Fruit fly (Drosophila melanogaster) whole organism, embryonic: ENCODE measurements around the gene CG9577.

Experiments
- Ada2b ChIP-seq: fragments of 200-800 bp; sonication (Bioruptor generic); IDR thresholded peaks from 2 replicates; pipeline ENCODE4 v1.3.6; 2022; ENCODE audit warnings: missing biosample characterization, missing genetic modification characterization
- Atf3 ChIP-seq: fragments of 200-800 bp; sonication (Bioruptor generic); optimal IDR thresholded peaks from 3 replicates; lab custom pipeline; 2016; ENCODE audit warnings: missing biosample characterization, missing genetic modification characterization
- B-H1 ChIP-seq: fragments of 200-800 bp; sonication (Bioruptor generic); IDR thresholded peaks from 3 replicates; pipeline ENCODE4 v1.3.6; 2022; ENCODE audit warnings: missing biosample characterization, missing genetic modification characterization
- CG10147 ChIP-seq: fragments of 200-800 bp; sonication (Bioruptor generic); optimal IDR thresholded peaks from 2 replicates; lab custom pipeline; 2019; ENCODE audit warnings: missing biosample characterization, mild to moderate bottlenecking, missing genetic modification characterization, moderate library complexity
- CG11696 ChIP-seq: fragments of 200-800 bp; sonication (Bioruptor generic); IDR thresholded peaks from 2 replicates; pipeline ENCODE4 v1.3.6; 2022; ENCODE audit warnings: missing biosample characterization, missing genetic modification characterization
- CG12236 ChIP-seq: fragments of 200-800 bp; sonication (Bioruptor generic); optimal IDR thresholded peaks from 2 replicates; lab custom pipeline; 2016; ENCODE audit warnings: missing biosample characterization, missing genetic modification characterization
- CG12744 ChIP-seq: fragments of 200-800 bp; sonication (Bioruptor generic); optimal IDR thresholded peaks from 2 replicates; lab custom pipeline; 2016; ENCODE audit warnings: missing biosample characterization, missing genetic modification characterization
- CG13123 ChIP-seq: fragments of 200-800 bp; sonication (Bioruptor generic); optimal IDR thresholded peaks from 2 replicates; lab custom pipeline; 2016; ENCODE audit warnings: missing biosample characterization, missing genetic modification characterization
- CG14050 ChIP-seq: fragments of 200-800 bp; sonication (Bioruptor generic); IDR thresholded peaks from 3 replicates; pipeline ENCODE4 v1.3.6; 2022; ENCODE audit warnings: missing biosample characterization, missing genetic modification characterization
- CG1603 ChIP-seq: fragments of 200-800 bp; sonication (Bioruptor generic); optimal IDR thresholded peaks from 2 replicates; lab custom pipeline; 2019; ENCODE audit warnings: missing biosample characterization, mild to moderate bottlenecking, missing genetic modification characterization, moderate library complexity
- CG2120 ChIP-seq: fragments of 200-800 bp; sonication (Bioruptor generic); optimal IDR thresholded peaks from 3 replicates; lab custom pipeline; 2016; ENCODE audit warnings: missing biosample characterization, missing genetic modification characterization
- CG4360 ChIP-seq: fragments of 200-800 bp; sonication (Bioruptor generic); IDR thresholded peaks from 2 replicates; pipeline ENCODE4 v1.3.6; 2022; ENCODE audit warnings: missing biosample characterization, missing genetic modification characterization
- CG43689 ChIP-seq: fragments of 200-800 bp; sonication (Bioruptor generic); IDR thresholded peaks from 2 replicates; pipeline ENCODE4 v1.3.6; 2022; ENCODE audit warnings: missing biosample characterization, missing genetic modification characterization
- CG4617 ChIP-seq: fragments of 200-800 bp; sonication (Bioruptor generic); optimal IDR thresholded peaks from 3 replicates; lab custom pipeline; 2016; ENCODE audit warnings: missing biosample characterization, missing genetic modification characterization, borderline replicate concordance
- CG4730 ChIP-seq: fragments of 200-800 bp; sonication (Bioruptor generic); IDR thresholded peaks from 2 replicates; pipeline ENCODE4 v1.3.6; 2022; ENCODE audit warnings: missing biosample characterization, missing genetic modification characterization
- CG6272 ChIP-seq: fragments of 200-800 bp; sonication (Bioruptor generic); IDR thresholded peaks from 2 replicates; pipeline ENCODE4 v1.3.6; 2022; ENCODE audit warnings: missing biosample characterization, missing genetic modification characterization
- CG6654 ChIP-seq: fragments of 200-800 bp; sonication (Bioruptor generic); optimal IDR thresholded peaks from 2 replicates; lab custom pipeline; 2017; ENCODE audit warnings: missing biosample characterization, mild to moderate bottlenecking, missing genetic modification characterization
- CG6689 ChIP-seq: fragments of 200-800 bp; sonication (Bioruptor generic); IDR thresholded peaks from 2 replicates; pipeline ENCODE4 v1.3.6; 2022; ENCODE audit warnings: missing biosample characterization, missing genetic modification characterization
- CG8290 ChIP-seq, 3 experiments: fragments of 200-800 bp; sonication (Bioruptor generic); optimal IDR thresholded peaks; 2 replicates each; lab custom pipeline; 2016 to 2019; ENCODE audit warnings: missing biosample characterization in 3 of 3, missing genetic modification characterization in 3 of 3, mild to moderate bottlenecking in 2 of 3, moderate library complexity in 1 of 3
- CkIIα-i1 ChIP-seq: fragments of 200-800 bp; sonication (Bioruptor generic); IDR thresholded peaks from 2 replicates; pipeline ENCODE4 v1.3.6; 2022; ENCODE audit warnings: missing biosample characterization, missing genetic modification characterization
- Dek ChIP-seq: fragments of 200-800 bp; sonication (Bioruptor generic); optimal IDR thresholded peaks from 3 replicates; lab custom pipeline; 2019; ENCODE audit warnings: missing biosample characterization, mild to moderate bottlenecking, missing genetic modification characterization, moderate library complexity
- Dip2 ChIP-seq: fragments of 200-800 bp; sonication (Bioruptor generic); IDR thresholded peaks from 2 replicates; pipeline ENCODE4 v1.3.6; 2022; ENCODE audit warnings: missing biosample characterization, missing genetic modification characterization
- Doc2 ChIP-seq: fragments of 200-800 bp; sonication (Bioruptor generic); IDR thresholded peaks from 2 replicates; pipeline ENCODE4 v1.3.6; 2022; ENCODE audit warnings: missing biosample characterization, missing genetic modification characterization
- ERR ChIP-seq: fragments of 200-800 bp; sonication (Bioruptor generic); optimal IDR thresholded peaks from 2 replicates; lab custom pipeline; 2016; ENCODE audit warnings: missing biosample characterization, missing genetic modification characterization
- Eip74EF ChIP-seq, 2 experiments: fragments of 200-800 bp in 1 of 2; fragments of >200 bp in 1 of 2; sonication (Bioruptor generic) in 1 of 2; optimal IDR thresholded peaks; 2 replicates each; lab custom pipeline; 2017 to 2019; ENCODE audit warnings: missing biosample characterization in 2 of 2, missing genetic modification characterization in 2 of 2, mild to moderate bottlenecking in 1 of 2, moderate library complexity in 1 of 2
- Fer1 ChIP-seq: fragments of 200-800 bp; sonication (Bioruptor generic); optimal IDR thresholded peaks from 2 replicates; lab custom pipeline; 2017; ENCODE audit warnings: missing biosample characterization, mild to moderate bottlenecking, missing genetic modification characterization
- Fer2 ChIP-seq: fragments of 200-800 bp; sonication (Bioruptor generic); optimal IDR thresholded peaks from 2 replicates; lab custom pipeline; 2018; ENCODE audit warnings: missing biosample characterization, mild to moderate bottlenecking, missing genetic modification characterization, moderate library complexity
- HmgZ ChIP-seq: fragments of 200-800 bp; sonication (Bioruptor generic); optimal IDR thresholded peaks from 2 replicates; lab custom pipeline; 2018; ENCODE audit warnings: missing biosample characterization, mild to moderate bottlenecking, missing genetic modification characterization
- Hr39 ChIP-seq: fragments of >200 bp; optimal IDR thresholded peaks from 2 replicates; lab custom pipeline; 2017
- Max ChIP-seq: fragments of 200-800 bp; sonication (Bioruptor generic); optimal IDR thresholded peaks from 2 replicates; lab custom pipeline; 2016; ENCODE audit warnings: missing biosample characterization, mild to moderate bottlenecking, missing genetic modification characterization
- Mrtf ChIP-seq: fragments of 200-800 bp; sonication (Bioruptor generic); IDR thresholded peaks from 3 replicates; pipeline ENCODE4 v1.3.6; 2022; ENCODE audit warnings: missing biosample characterization, missing genetic modification characterization
- Poxn ChIP-seq: fragments of 200-800 bp; sonication (Bioruptor generic); IDR thresholded peaks from 2 replicates; pipeline ENCODE4 v1.3.6; 2022; ENCODE audit warnings: missing biosample characterization, missing genetic modification characterization
- Rfx ChIP-seq: fragments of 200-800 bp; sonication (Bioruptor generic); IDR thresholded peaks from 2 replicates; pipeline ENCODE4 v1.3.6; 2022; ENCODE audit warnings: missing biosample characterization, missing genetic modification characterization
- Rx ChIP-seq: fragments of 200-800 bp; sonication (Bioruptor generic); IDR thresholded peaks from 2 replicates; pipeline ENCODE4 v1.3.6; 2022; ENCODE audit warnings: missing biosample characterization, missing genetic modification characterization
- Sin3A ChIP-seq: fragments of >200 bp; optimal IDR thresholded peaks from 2 replicates; lab custom pipeline; 2018
- Spps ChIP-seq: fragments of 200-800 bp; sonication (Bioruptor generic); optimal IDR thresholded peaks from 2 replicates; lab custom pipeline; 2018; ENCODE audit warnings: missing biosample characterization, mild to moderate bottlenecking, missing genetic modification characterization
- TFAM ChIP-seq: fragments of 200-800 bp; sonication (Bioruptor generic); optimal IDR thresholded peaks from 2 replicates; lab custom pipeline; 2017; ENCODE audit warnings: missing biosample characterization, missing genetic modification characterization, inconsistent platforms
- Taf1 ChIP-seq: fragments of 200-800 bp; sonication (Bioruptor generic); IDR thresholded peaks from 2 replicates; pipeline ENCODE4 v1.3.6; 2022; ENCODE audit warnings: missing biosample characterization, missing genetic modification characterization
- ato ChIP-seq: fragments of 200-800 bp; sonication (Bioruptor generic); IDR thresholded peaks from 2 replicates; pipeline ENCODE4 v1.3.6; 2022; ENCODE audit warnings: missing biosample characterization, missing genetic modification characterization; ENCODE audit not compliant: partially characterized antibody
- bsh ChIP-seq, 2 experiments: fragments of 200-800 bp; sonication (Bioruptor generic); optimal IDR thresholded peaks; 2 replicates each; lab custom pipeline; 2017 to 2018; ENCODE audit warnings: mild to moderate bottlenecking in 2 of 2, missing biosample characterization in 2 of 2, missing genetic modification characterization in 2 of 2, moderate library complexity in 1 of 2
- danr ChIP-seq: fragments of 200-800 bp; sonication (Bioruptor generic); IDR thresholded peaks from 2 replicates; pipeline ENCODE4 v1.3.6; 2022; ENCODE audit warnings: missing biosample characterization, missing genetic modification characterization
- dmrt11E ChIP-seq: fragments of 200-800 bp; sonication (Bioruptor generic); optimal IDR thresholded peaks from 3 replicates; lab custom pipeline; 2018; ENCODE audit warnings: missing biosample characterization, mild to moderate bottlenecking, missing genetic modification characterization, moderate library complexity
- dysf ChIP-seq: fragments of 200-800 bp; sonication (Bioruptor generic); IDR thresholded peaks from 3 replicates; pipeline ENCODE4 v1.3.6; 2022; ENCODE audit warnings: missing biosample characterization, missing genetic modification characterization
- eve ChIP-seq, 2 experiments: fragments of >200 bp; optimal IDR thresholded peaks; 2 replicates each; lab custom pipeline; 2017; ENCODE audit warnings: missing biosample characterization in 2 of 2, missing genetic modification characterization in 2 of 2
- grau ChIP-seq: fragments of 200-800 bp; optimal IDR thresholded peaks from 3 replicates; lab custom pipeline; 2019; ENCODE audit warnings: missing biosample characterization, mild to moderate bottlenecking, missing genetic modification characterization, moderate library complexity
- knrl ChIP-seq: fragments of 200-800 bp; sonication (Bioruptor generic); IDR thresholded peaks from 3 replicates; pipeline ENCODE4 v1.3.6; 2022; ENCODE audit warnings: missing biosample characterization, missing genetic modification characterization; ENCODE audit not compliant: partially characterized antibody
- org-1 ChIP-seq: fragments of 200-800 bp; sonication (Bioruptor generic); optimal IDR thresholded peaks from 2 replicates; lab custom pipeline; 2017; ENCODE audit warnings: missing biosample characterization, missing genetic modification characterization
- sd ChIP-seq: fragments of 200-800 bp; sonication (Bioruptor generic); optimal IDR thresholded peaks from 3 replicates; lab custom pipeline; 2018; ENCODE audit warnings: missing biosample characterization, mild to moderate bottlenecking, missing genetic modification characterization, moderate library complexity
- seq ChIP-seq: fragments of 200-800 bp; sonication (Bioruptor generic); IDR thresholded peaks from 2 replicates; pipeline ENCODE4 v1.3.6; 2022; ENCODE audit warnings: missing biosample characterization, missing genetic modification characterization
- tap ChIP-seq: fragments of 200-800 bp; optimal IDR thresholded peaks from 3 replicates; lab custom pipeline; 2019; ENCODE audit warnings: missing biosample characterization, mild to moderate bottlenecking, missing genetic modification characterization, moderate library complexity
- tup ChIP-seq: fragments of 200-800 bp; sonication (Bioruptor generic); optimal IDR thresholded peaks from 2 replicates; lab custom pipeline; 2016; ENCODE audit warnings: missing biosample characterization, mild to moderate bottlenecking, missing genetic modification characterization, moderate library complexity

Gene CG9577

dm6 chrX:20173464-20173995 lies 7.1 kb downstream of the CG9577 start, which contains the start of gene AnxB10 (continued):
- peak; percentile 75 for TF ChIP-seq CG6689 (GFP tag; lab: Robert Waterston, UW)
- TF ChIP-seq bsh (GFP tag; optimal IDR thresholded peaks at IDR 0.05; lab: Kevin White, UChicago): peak; percentile 53 to 83
- no peak for TF ChIP-seq sd
- TF ChIP-seq CG4730: 0 out of 2 replicates have a peak, but pooled peaks have one; percentile 47
- peak; percentile 14 for TF ChIP-seq tup
- no peak for TF ChIP-seq CG4360 (GFP tag; lab: Robert Waterston, UW)
- no peak for TF ChIP-seq ato (GFP tag; lab: Robert Waterston, UW)
- TF ChIP-seq CG6654 (GFP tag; lab: Kevin White, UChicago): peak; percentile 4
- peak; percentile 63 for TF ChIP-seq Ada2b
- no peak for TF ChIP-seq CG4617 (GFP tag; lab: Kevin White, UChicago)
- TF ChIP-seq CkIIα-i1 (GFP tag; lab: Robert Waterston, UW): no peak
- TF ChIP-seq Atf3 (GFP tag; lab: Kevin White, UChicago): peak; percentile 2
- no peak for TF ChIP-seq CG6272
- peak; percentile 47; the same call in 1 of the 3 replicates for TF ChIP-seq Mrtf
- no peak for TF ChIP-seq ERR (GFP tag; lab: Kevin White, UChicago)
- TF ChIP-seq Rx: no peak
- no peak for TF ChIP-seq dmrt11E
- peak; percentile 6 for TF ChIP-seq Fer2 (tag; lab: Kevin White, UChicago)
- TF ChIP-seq CG8290 (GFP tag; optimal IDR thresholded peaks at IDR 0.05; lab: Kevin White, UChicago): no peak
- TF ChIP-seq CG8290 (tag; optimal IDR thresholded peaks at IDR 0.05; lab: Kevin White, UChicago): no peak
- no peak for TF ChIP-seq Doc2 (GFP tag; lab: Robert Waterston, UW)
- peak; percentile 26 for TF ChIP-seq Dek (tag; lab: Kevin White, UChicago)
- TF ChIP-seq B-H1 (GFP tag; lab: Robert Waterston, UW): no peak; the same call in 2 of the 3 replicates
- TF ChIP-seq Max: peak; percentile 54
- TF ChIP-seq CG2120 (GFP tag; lab: Kevin White, UChicago): peak; percentile 40
- 0 out of 2 replicates have a peak, but pooled peaks have one; percentile 48 for TF ChIP-seq seq
- TF ChIP-seq Fer1: peak; percentile 76
- TF ChIP-seq TFAM (GFP tag; lab: Kevin White, UChicago): no peak
- TF ChIP-seq CG14050 (GFP tag; lab: Robert Waterston, UW): no peak
- TF ChIP-seq CG10147: peak; percentile 74
- no peak for TF ChIP-seq Taf1 (GFP tag; lab: Robert Waterston, UW)
- TF ChIP-seq dysf (GFP tag; lab: Robert Waterston, UW): peak; percentile 73
- TF ChIP-seq tap (tag; lab: Kevin White, UChicago): peak; percentile 36
- TF ChIP-seq CG12236 (GFP tag; lab: Kevin White, UChicago): no peak
- 0 out of 2 replicates have a peak, but pooled peaks have one; percentile 24 for TF ChIP-seq CG43689 (GFP tag; lab: Robert Waterston, UW)
- no peak for TF ChIP-seq CG12744 (GFP tag; lab: Kevin White, UChicago)
- TF ChIP-seq danr (GFP tag; lab: Robert Waterston, UW): no peak
- TF ChIP-seq Poxn (GFP tag; lab: Robert Waterston, UW): no peak
- no peak for TF ChIP-seq eve (GFP tag; optimal IDR thresholded peaks at IDR 0.05; lab: Kevin White, UChicago)
- no peak for TF ChIP-seq Spps
- no peak for TF ChIP-seq CG1603 (tag; lab: Kevin White, UChicago)
- TF ChIP-seq HmgZ (tag; lab: Kevin White, UChicago): no peak
- TF ChIP-seq Eip74EF (GFP tag; optimal IDR thresholded peaks at IDR 0.05; lab: Kevin White, UChicago): no peak
- TF ChIP-seq grau (tag; lab: Kevin White, UChicago): peak; percentile 49
- no peak for TF ChIP-seq CG11696 (GFP tag; lab: Robert Waterston, UW)
- no peak for TF ChIP-seq Dip2 (GFP tag; lab: Robert Waterston, UW)
- TF ChIP-seq Sin3A (lab: Kevin White, UChicago): no peak
- no peak for TF ChIP-seq Hr39 (lab: Kevin White, UChicago)
- no peak for TF ChIP-seq knrl
- TF ChIP-seq org-1: peak; percentile 17
- TF ChIP-seq Rfx: peak; percentile 56
- no peak for TF ChIP-seq CG13123
